Worm (Caenorhabditis elegans): ENCODE measurements around the gene F14D7.8.

DNA sequence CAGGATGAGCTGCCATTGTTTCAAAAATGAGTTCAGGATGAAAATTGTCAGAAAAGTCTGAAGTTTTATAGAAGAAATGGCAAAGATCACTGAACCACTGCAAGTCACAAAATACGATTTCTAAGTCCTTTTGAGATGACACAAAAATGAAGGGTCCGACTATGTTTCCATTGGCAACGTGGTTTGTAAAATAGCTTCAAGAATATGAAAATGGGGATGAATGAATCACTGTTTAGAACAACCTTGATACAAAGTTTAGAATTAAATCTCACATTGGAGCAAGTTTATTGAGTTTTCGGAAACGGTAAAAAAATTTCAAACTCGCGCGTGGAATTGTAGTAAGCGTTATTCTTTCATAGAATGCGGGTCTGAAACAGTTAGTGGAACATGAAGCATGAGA lies 1.5 kb downstream of the F14D7.8 start, which contains the start of gene ddn-3:
- TF ChIP-seq ets-7 (tag; optimal IDR thresholded peaks at IDR 0.05) = no peak
- no peak for TF ChIP-seq ceh-13 (GFP tag; optimal IDR thresholded peaks at IDR 0.05)
- no peak for TF ChIP-seq tbx-11 (GFP tag; IDR thresholded peaks at IDR 0.05)
- no peak for TF ChIP-seq hmg-4 (GFP tag; optimal IDR thresholded peaks at IDR 0.05)
- TF ChIP-seq sea-1 (GFP tag; conservative IDR thresholded peaks at IDR 0.05) = no peak
- TF ChIP-seq F13C5.2 (tag; optimal IDR thresholded peaks at IDR 0.05) = no peak
- TF ChIP-seq ama-1 (optimal IDR thresholded peaks at IDR 0.05) = no peak
